Fruit fly (Drosophila melanogaster): ENCODE measurements around the gene out.

out gene

DNA sequence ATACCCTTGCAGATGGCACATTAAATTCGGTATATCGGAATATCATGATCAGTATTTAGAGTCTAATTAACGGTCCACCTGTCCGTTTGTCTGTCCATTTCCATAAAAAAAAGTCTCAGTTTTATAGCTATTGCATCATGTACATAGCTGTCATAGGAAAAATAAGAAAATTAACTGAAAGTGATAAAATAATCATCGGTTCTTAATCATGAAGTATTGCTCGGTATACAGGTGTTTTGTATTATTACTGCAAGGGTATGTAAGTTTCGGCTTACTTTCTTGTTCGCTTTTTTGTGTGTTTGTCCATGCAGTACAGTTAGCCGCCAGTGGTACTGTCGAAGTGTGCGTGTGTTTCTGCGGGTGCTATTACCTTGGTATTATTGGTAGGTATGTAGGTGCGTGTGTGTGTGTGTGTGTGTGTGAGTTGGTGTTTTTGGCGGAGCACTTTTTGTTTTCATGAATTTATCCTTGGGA is 32.8 kb upstream of the out start (continued):
- TF ChIP-seq crc (GFP tag; optimal IDR thresholded peaks at IDR 0.05) = peak; percentile 12
- TF ChIP-seq Awh (GFP tag; IDR thresholded peaks at IDR 0.05) = no peak
- no peak for TF ChIP-seq CG4404 (GFP tag; IDR thresholded peaks at IDR 0.05)
- TF ChIP-seq CG12219 (GFP tag; optimal IDR thresholded peaks at IDR 0.05) = peak; percentile 48
- TF ChIP-seq fu2 (GFP tag; optimal IDR thresholded peaks at IDR 0.05) = peak; percentile 3
- no peak for TF ChIP-seq dati (GFP tag; IDR thresholded peaks at IDR 0.05)
- no peak for TF ChIP-seq Doc3 (GFP tag; IDR thresholded peaks at IDR 0.05; ENCODE audit: partially characterized antibody)
- no peak for TF ChIP-seq CG4617 (GFP tag; optimal IDR thresholded peaks at IDR 0.05; ENCODE audit: borderline replicate concordance)
- TF ChIP-seq CG10431 (GFP tag; optimal IDR thresholded peaks at IDR 0.05) = no peak
- no peak for TF ChIP-seq E2f1 (GFP tag; IDR thresholded peaks at IDR 0.05)
- TF ChIP-seq Kr (GFP tag; optimal IDR thresholded peaks at IDR 0.05) = no peak
- TF ChIP-seq CG15073 (GFP tag; optimal IDR thresholded peaks at IDR 0.05) = no peak
- no peak for TF ChIP-seq rib (GFP tag; IDR thresholded peaks at IDR 0.05)
- TF ChIP-seq amos (GFP tag; IDR thresholded peaks at IDR 0.05; ENCODE audit: partially characterized antibody) = no peak
- no peak for TF ChIP-seq Scr (GFP tag; IDR thresholded peaks at IDR 0.05; ENCODE audit: partially characterized antibody)
- no peak for TF ChIP-seq YL-1 (GFP tag; optimal IDR thresholded peaks at IDR 0.05)
- peak; percentile 11 for TF ChIP-seq Xbp1 (GFP tag; optimal IDR thresholded peaks at IDR 0.05)
- TF ChIP-seq lbe (GFP tag; optimal IDR thresholded peaks at IDR 0.05) = peak; percentile 75
- TF ChIP-seq HLH54F (GFP tag; optimal IDR thresholded peaks at IDR 0.05) = peak; percentile 39
- no peak for TF ChIP-seq B-H2 (GFP tag; optimal IDR thresholded peaks at IDR 0.05)
- TF ChIP-seq shn (GFP tag; optimal IDR thresholded peaks at IDR 0.05) = no peak
- TF ChIP-seq E2f2 (GFP tag; IDR thresholded peaks at IDR 0.05) = no peak
- no peak for TF ChIP-seq CG12155 (GFP tag; optimal IDR thresholded peaks at IDR 0.05)
- no peak for TF ChIP-seq CG12942 (GFP tag; optimal IDR thresholded peaks at IDR 0.05)
- no peak for TF ChIP-seq eyg (GFP tag; optimal IDR thresholded peaks at IDR 0.05)
- no peak for TF ChIP-seq CG9215 (GFP tag; IDR thresholded peaks at IDR 0.05)
- no peak for TF ChIP-seq CG4854 (GFP tag; optimal IDR thresholded peaks at IDR 0.05)
- no peak for TF ChIP-seq luna (GFP tag; optimal IDR thresholded peaks at IDR 0.05)
- TF ChIP-seq unpg (GFP tag; optimal IDR thresholded peaks at IDR 0.05) = peak; percentile 45
- no peak for TF ChIP-seq CG11085 (GFP tag; IDR thresholded peaks at IDR 0.05)
- peak; percentile 51 for TF ChIP-seq Sox102F (GFP tag; optimal IDR thresholded peaks at IDR 0.05)
- TF ChIP-seq H15 (GFP tag; IDR thresholded peaks at IDR 0.05) = no peak
- TF ChIP-seq vnd (GFP tag; IDR thresholded peaks at IDR 0.05; ENCODE audit: partially characterized antibody) = no peak
- TF ChIP-seq so (GFP tag; IDR thresholded peaks at IDR 0.05) = no peak
- TF ChIP-seq CG11723 (GFP tag; optimal IDR thresholded peaks at IDR 0.05) = peak; percentile 14
- no peak for TF ChIP-seq CG17328 (GFP tag; IDR thresholded peaks at IDR 0.05)
- peak; percentile 38 for TF ChIP-seq tin (GFP tag; optimal IDR thresholded peaks at IDR 0.05)
- no peak for TF ChIP-seq odd (GFP tag; optimal IDR thresholded peaks at IDR 0.05)
- TF ChIP-seq CG31441 (GFP tag; IDR thresholded peaks at IDR 0.05) = peak; percentile 48; the same call in 1 of the 2 replicates
- no peak for TF ChIP-seq Gsc (GFP tag; IDR thresholded peaks at IDR 0.05)
- no peak for TF ChIP-seq Hmx (GFP tag; optimal IDR thresholded peaks at IDR 0.05)
- no peak for TF ChIP-seq usp (GFP tag; optimal IDR thresholded peaks at IDR 0.05)
- no peak for TF ChIP-seq Taf1 (GFP tag; IDR thresholded peaks at IDR 0.05)
- no peak for TF ChIP-seq yki (optimal IDR thresholded peaks at IDR 0.05)
- peak; percentile 76 for TF ChIP-seq CG17361 (GFP tag; IDR thresholded peaks at IDR 0.05)
- no peak for TF ChIP-seq Fer1 (GFP tag; optimal IDR thresholded peaks at IDR 0.05)
- TF ChIP-seq dan (GFP tag; IDR thresholded peaks at IDR 0.05) = no peak
- no peak for TF ChIP-seq CG8478 (optimal IDR thresholded peaks at IDR 0.05)
- TF ChIP-seq CG1647 (GFP tag; optimal IDR thresholded peaks at IDR 0.05) = no peak
- no peak for TF ChIP-seq HmgZ (tag; optimal IDR thresholded peaks at IDR 0.05)
- no peak for TF ChIP-seq CG14441 (GFP tag; IDR thresholded peaks at IDR 0.05)
- TF ChIP-seq zfh2 (GFP tag; optimal IDR thresholded peaks at IDR 0.05) = peak; percentile 23
- no peak for TF ChIP-seq CG31388 (GFP tag; optimal IDR thresholded peaks at IDR 0.05)
- TF ChIP-seq Meics (GFP tag; optimal IDR thresholded peaks at IDR 0.05) = peak; percentile 53

Data from whole organism, embryonic.